Worm (Caenorhabditis elegans) whole organism, L4 larva: ENCODE data around the gene cpr-1.

Experiments
- D1046.2 ChIP-seq: fragments of 200-800 bp; sonication (Bioruptor generic); IDR thresholded peaks from 2 replicates; pipeline ENCODE4 v1.3.6; 2022; ENCODE audit warnings: missing genetic modification characterization, missing compliant biosample characterization
- T20F7.1 ChIP-seq: fragments of 200-800 bp; sonication (Bioruptor generic); optimal IDR thresholded peaks from 2 replicates; lab custom pipeline; 2018; ENCODE audit warnings: mild to moderate bottlenecking, missing genetic modification characterization, missing compliant biosample characterization
- Y105C5A.15 ChIP-seq: fragments of 200-800 bp; sonication (Bioruptor generic); IDR thresholded peaks from 2 replicates; pipeline ENCODE4 v1.3.6; 2022; ENCODE audit warnings: missing genetic modification characterization, missing compliant biosample characterization
- Y75B8A.6 ChIP-seq: fragments of 200-800 bp; sonication (Bioruptor generic); IDR thresholded peaks from 2 replicates; pipeline ENCODE4 v1.3.6; 2022; ENCODE audit warnings: missing genetic modification reagents, missing genetic modification characterization, missing compliant biosample characterization
- ZK337.2 ChIP-seq: fragments of 200-800 bp; sonication (Bioruptor generic); IDR thresholded peaks from 2 replicates; pipeline ENCODE4 v1.3.6; 2022; ENCODE audit warnings: missing genetic modification reagents, missing genetic modification characterization, missing compliant biosample characterization
- aha-1 ChIP-seq: fragments of 150-350 bp; peaks from one replicate; lab custom pipeline; 2014; ENCODE audit warnings: missing biosample characterization, missing genetic modification characterization
- ceh-44 ChIP-seq: fragments of 200-800 bp; sonication (Bioruptor generic); IDR thresholded peaks from 2 replicates; pipeline ENCODE4 v1.3.6; 2022; ENCODE audit warnings: missing genetic modification reagents, missing genetic modification characterization, missing compliant biosample characterization
- ceh-62 ChIP-seq: sonication (generic microtip); optimal IDR thresholded peaks from 2 replicates; lab custom pipeline; 2017; ENCODE audit warnings: missing biosample characterization, missing genetic modification characterization
- ces-1 ChIP-seq: fragments of 150-350 bp; sonication (generic microtip); optimal IDR thresholded peaks from 4 replicates; lab custom pipeline; 2014; ENCODE audit warnings: missing biosample characterization, missing genetic modification reagents, missing genetic modification characterization
- ctbp-1 ChIP-seq: fragments of 200-800 bp; sonication (Bioruptor generic); IDR thresholded peaks from 2 replicates; pipeline ENCODE4 v1.3.6; 2022; ENCODE audit warnings: missing genetic modification reagents, missing genetic modification characterization, missing compliant biosample characterization
- daf-19 ChIP-seq: fragments of 200-800 bp; sonication (Bioruptor generic); conservative IDR thresholded peaks from 2 replicates; pipeline ENCODE4 v1.3.6; 2022; ENCODE audit warnings: missing genetic modification characterization, missing compliant biosample characterization
- dmd-6 ChIP-seq: fragments of 200-800 bp; sonication (Bioruptor generic); IDR thresholded peaks from 2 replicates; pipeline ENCODE4 v1.3.6; 2022; ENCODE audit warnings: missing genetic modification reagents, missing genetic modification characterization, missing compliant biosample characterization
- dmd-8 ChIP-seq: fragments of 200-800 bp; sonication (Bioruptor generic); IDR thresholded peaks from 2 replicates; pipeline ENCODE4 v1.3.6; 2022; ENCODE audit warnings: missing genetic modification characterization, missing compliant biosample characterization
- dmd-9 ChIP-seq: fragments of 200-800 bp; sonication (Bioruptor generic); IDR thresholded peaks from 2 replicates; pipeline ENCODE4 v1.3.6; 2022; ENCODE audit warnings: missing genetic modification reagents, missing genetic modification characterization, missing compliant biosample characterization
- dpl-1 ChIP-seq: fragments of 150-350 bp; optimal IDR thresholded peaks from 2 replicates; lab custom pipeline; 2014; ENCODE audit warnings: missing biosample characterization, missing genetic modification reagents, missing genetic modification characterization
- egl-43 ChIP-seq: fragments of 200-800 bp; sonication (Bioruptor generic); IDR thresholded peaks from 2 replicates; pipeline ENCODE4 v1.3.6; 2022; ENCODE audit warnings: missing genetic modification reagents, missing genetic modification characterization, missing compliant biosample characterization
- fkh-10 ChIP-seq: fragments of 150-350 bp; optimal IDR thresholded peaks from 2 replicates; lab custom pipeline; 2014; ENCODE audit warnings: missing biosample characterization, missing genetic modification reagents, missing genetic modification characterization
- fos-1 ChIP-seq: fragments of 150-350 bp; optimal IDR thresholded peaks from 2 replicates; lab custom pipeline; 2014; ENCODE audit warnings: missing biosample characterization, missing genetic modification characterization
- gei-8 ChIP-seq: fragments of 200-800 bp; sonication (Bioruptor generic); optimal IDR thresholded peaks from 2 replicates; lab custom pipeline; 2018; ENCODE audit warnings: mild to moderate bottlenecking, missing genetic modification characterization, missing compliant biosample characterization
- hlh-30 ChIP-seq: sonication (generic microtip); optimal IDR thresholded peaks from 2 replicates; lab custom pipeline; 2017; ENCODE audit warnings: antibody characterized with exemption, mild to moderate bottlenecking, missing genetic modification characterization, missing compliant biosample characterization; ENCODE audit not compliant: insufficient read depth
- hmg-1.1 ChIP-seq: fragments of 200-800 bp; sonication (Bioruptor generic); IDR thresholded peaks from 2 replicates; pipeline ENCODE4 v1.3.6; 2022; ENCODE audit warnings: missing genetic modification reagents, missing genetic modification characterization, missing compliant biosample characterization
- lim-7 ChIP-seq: fragments of 200-800 bp; sonication (Bioruptor generic); IDR thresholded peaks from 2 replicates; pipeline ENCODE4 v1.3.6; 2022; ENCODE audit warnings: missing genetic modification characterization, missing compliant biosample characterization
- mes-2 ChIP-seq: sonication (generic microtip); optimal IDR thresholded peaks from 2 replicates; lab custom pipeline; 2016; ENCODE audit warnings: missing genotype, mild to moderate bottlenecking, missing genetic modification characterization, missing compliant biosample characterization; ENCODE audit not compliant: poor library complexity, severe bottlenecking
- mxl-2 ChIP-seq: fragments of 200-800 bp; sonication (Bioruptor generic); conservative IDR thresholded peaks from 2 replicates; pipeline ENCODE4 v1.3.6; 2022; ENCODE audit warnings: missing genetic modification reagents, missing genetic modification characterization, missing compliant biosample characterization
- mxl-3 ChIP-seq: fragments of 200-800 bp; sonication (Bioruptor generic); optimal IDR thresholded peaks from 2 replicates; lab custom pipeline; 2018; ENCODE audit warnings: mild to moderate bottlenecking, missing genetic modification characterization, missing compliant biosample characterization
- nhr-10 ChIP-seq: fragments of 150-350 bp; optimal IDR thresholded peaks from 2 replicates; lab custom pipeline; 2014; ENCODE audit warnings: missing biosample characterization, missing genetic modification characterization
- nhr-111 ChIP-seq: fragments of 200-800 bp; sonication (Bioruptor generic); optimal IDR thresholded peaks from 2 replicates; lab custom pipeline; 2018; ENCODE audit warnings: mild to moderate bottlenecking, missing genetic modification characterization, missing compliant biosample characterization
- nhr-42 ChIP-seq: fragments of 200-800 bp; sonication (Bioruptor generic); IDR thresholded peaks from 2 replicates; pipeline ENCODE4 v1.3.6; 2022; ENCODE audit warnings: missing genetic modification characterization, missing compliant biosample characterization
- nhr-48 ChIP-seq: sonication (generic microtip); optimal IDR thresholded peaks from 2 replicates; lab custom pipeline; 2016; ENCODE audit warnings: mild to moderate bottlenecking, missing genetic modification characterization, missing compliant biosample characterization
- nhr-6 ChIP-seq: fragments of 150-350 bp; optimal IDR thresholded peaks from 2 replicates; lab custom pipeline; 2014; ENCODE audit warnings: missing biosample characterization, missing genetic modification characterization
- pha-4 ChIP-seq, 2 experiments: fragments of 150-350 bp in 1 of 2; fragments of 200-800 bp in 1 of 2; sonication (Bioruptor generic) in 1 of 2; IDR thresholded peaks in 1 of 2; optimal IDR thresholded peaks in 1 of 2; 2 replicates each; pipeline versions ENCODE4 v1.3.6 to Lab custom; 2014 to 2022; ENCODE audit warnings: missing genetic modification characterization in 2 of 2, missing genetic modification reagents in 2 of 2, missing biosample characterization in 1 of 2, missing compliant biosample characterization in 1 of 2
- pqm-1 ChIP-seq: sonication (generic microtip); optimal IDR thresholded peaks from 2 replicates; lab custom pipeline; 2017; ENCODE audit warnings: missing biosample characterization, missing genetic modification characterization
- rbr-2 ChIP-seq: sonication (generic microtip); optimal IDR thresholded peaks from 2 replicates; lab custom pipeline; 2016; ENCODE audit warnings: missing genotype, missing genetic modification characterization, missing compliant biosample characterization
- set-16 ChIP-seq: fragments of 200-800 bp; sonication (Bioruptor generic); IDR thresholded peaks from 2 replicates; pipeline ENCODE4 v1.3.6; 2022; ENCODE audit warnings: missing genetic modification reagents, missing genetic modification characterization, missing compliant biosample characterization
- skn-1 ChIP-seq: fragments of 150-350 bp; optimal IDR thresholded peaks from 2 replicates; lab custom pipeline; 2014; ENCODE audit warnings: missing biosample characterization, missing genetic modification characterization
- zag-1 ChIP-seq: fragments of 150-350 bp; optimal IDR thresholded peaks from 2 replicates; lab custom pipeline; 2014; ENCODE audit warnings: missing biosample characterization, missing genetic modification characterization
- zfp-3 ChIP-seq: fragments of 200-800 bp; sonication (Bioruptor generic); conservative IDR thresholded peaks from 2 replicates; pipeline ENCODE4 v1.3.6; 2022; ENCODE audit warnings: missing genetic modification reagents, missing genetic modification characterization, missing compliant biosample characterization
- zip-11 ChIP-seq: fragments of 200-800 bp; sonication (Bioruptor generic); IDR thresholded peaks from 2 replicates; pipeline ENCODE4 v1.3.6; 2022; ENCODE audit warnings: missing genetic modification characterization, missing compliant biosample characterization
- ztf-11 ChIP-seq: fragments of 150-350 bp; optimal IDR thresholded peaks from 2 replicates; lab custom pipeline; 2014; ENCODE audit warnings: missing biosample characterization, missing genetic modification characterization
- ztf-7 ChIP-seq: fragments of 150-350 bp; optimal IDR thresholded peaks from 2 replicates; lab custom pipeline; 2014; ENCODE audit warnings: missing biosample characterization, missing genetic modification characterization

The cpr-1 gene

DNA sequence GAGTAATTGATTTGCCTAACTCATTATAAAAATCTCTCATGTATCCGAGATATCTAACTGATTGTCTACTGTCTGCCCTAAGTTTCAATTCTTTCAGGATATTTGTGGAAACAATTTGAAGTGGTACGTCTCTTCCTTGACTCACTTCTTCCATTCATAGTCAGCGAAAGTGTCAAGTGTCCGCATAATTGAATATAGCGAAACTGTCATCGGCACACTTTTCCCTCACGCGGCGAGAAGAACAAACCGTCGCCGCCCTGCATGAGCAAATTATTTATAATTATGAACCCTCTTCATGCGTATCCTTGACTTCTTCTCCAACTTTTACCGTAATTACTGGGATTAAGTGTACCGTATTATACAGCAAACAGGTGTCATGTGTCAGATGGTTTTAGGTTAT lies 26.8 kb upstream of the cpr-1 start:
- TF ChIP-seq set-16 (GFP tag; lab: Robert Waterston, UW): no peak

DNA sequence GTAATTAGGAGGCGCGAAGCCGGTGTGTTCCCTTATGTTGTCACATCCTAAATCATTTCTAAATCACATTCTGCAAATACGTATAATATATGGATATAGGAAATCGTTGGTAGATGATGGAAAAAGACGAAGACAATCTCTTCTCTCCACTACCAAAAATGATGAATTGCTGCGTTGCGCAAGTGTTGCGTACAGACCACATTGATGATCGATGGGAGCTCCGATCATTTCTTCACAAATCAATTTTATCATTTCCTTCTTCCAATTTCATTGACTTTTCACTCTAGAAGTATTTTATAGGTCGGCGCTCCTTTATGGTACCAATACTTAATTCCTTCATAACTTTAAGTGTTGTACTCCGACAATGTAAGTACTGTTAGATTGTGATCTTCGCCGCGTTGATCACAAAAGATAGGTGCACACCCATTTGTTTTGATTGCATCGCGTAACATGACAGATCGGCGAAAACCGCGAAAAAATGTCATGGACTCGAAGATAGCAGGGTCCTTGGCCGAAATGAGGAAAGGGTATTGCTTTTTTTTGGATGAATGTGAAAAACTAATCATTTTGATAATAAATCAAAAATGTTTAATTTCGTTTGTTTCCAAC lies 25.7 kb upstream of the cpr-1 start:
- TF ChIP-seq ceh-44 (GFP tag; lab: Robert Waterston, UW) (no peak), mxl-3 (no peak), mxl-2 (no peak), zag-1 (tag; lab: Kevin White, UChicago) (no peak), nhr-111 (no peak), Y105C5A.15 (GFP tag; lab: Robert Waterston, UW) (no peak), skn-1 (tag; lab: Kevin White, UChicago) (no peak), ztf-7 (tag; lab: Kevin White, UChicago) (no peak), dmd-6 (GFP tag; lab: Robert Waterston, UW) (no peak), ztf-11 (tag; lab: Kevin White, UChicago) (no peak), nhr-48 (tag; lab: Kevin White, UChicago) (no peak), fos-1 (tag; lab: Kevin White, UChicago) (no peak)

DNA sequence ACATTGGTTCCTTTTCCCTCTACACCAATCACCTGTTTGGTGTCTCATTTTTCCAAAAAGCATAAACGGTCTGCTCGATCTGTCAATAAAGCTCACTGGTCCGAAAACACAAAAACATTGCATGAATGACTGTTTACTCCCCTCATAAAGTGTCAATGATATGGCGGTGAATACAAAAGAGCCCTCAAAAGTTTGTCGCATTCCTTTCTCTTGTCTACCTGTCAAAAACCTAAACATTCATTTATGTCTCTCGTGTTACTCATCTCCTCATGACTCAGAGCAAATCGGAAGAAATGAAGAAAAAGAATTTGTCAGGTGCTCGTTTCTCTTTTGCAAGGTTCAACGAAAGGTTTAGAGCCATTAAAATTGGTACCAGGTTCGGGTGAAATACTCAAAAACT lies 24.1 kb upstream of the cpr-1 start:
- TF ChIP-seq nhr-42 (GFP tag; lab: Robert Waterston, UW): no peak
- peak; percentile 18 for TF ChIP-seq hlh-30
- no peak for TF ChIP-seq pha-4 (GFP tag; IDR thresholded peaks at IDR 0.05; lab: Robert Waterston, UW)
- TF ChIP-seq pha-4 (tag; optimal IDR thresholded peaks at IDR 0.05; lab: Kevin White, UChicago): peak; percentile 12
- no peak for TF ChIP-seq fkh-10
- no peak for TF ChIP-seq daf-19 (GFP tag; lab: Robert Waterston, UW)
- TF ChIP-seq pqm-1 (tag; lab: Kevin White, UChicago): no peak
- TF ChIP-seq zip-11 (GFP tag; lab: Robert Waterston, UW): no peak
- no peak for TF ChIP-seq nhr-10 (tag; lab: Kevin White, UChicago)
- no peak for TF ChIP-seq mes-2
- peak; percentile 94 for TF ChIP-seq nhr-6 (tag; lab: Kevin White, UChicago)

DNA sequence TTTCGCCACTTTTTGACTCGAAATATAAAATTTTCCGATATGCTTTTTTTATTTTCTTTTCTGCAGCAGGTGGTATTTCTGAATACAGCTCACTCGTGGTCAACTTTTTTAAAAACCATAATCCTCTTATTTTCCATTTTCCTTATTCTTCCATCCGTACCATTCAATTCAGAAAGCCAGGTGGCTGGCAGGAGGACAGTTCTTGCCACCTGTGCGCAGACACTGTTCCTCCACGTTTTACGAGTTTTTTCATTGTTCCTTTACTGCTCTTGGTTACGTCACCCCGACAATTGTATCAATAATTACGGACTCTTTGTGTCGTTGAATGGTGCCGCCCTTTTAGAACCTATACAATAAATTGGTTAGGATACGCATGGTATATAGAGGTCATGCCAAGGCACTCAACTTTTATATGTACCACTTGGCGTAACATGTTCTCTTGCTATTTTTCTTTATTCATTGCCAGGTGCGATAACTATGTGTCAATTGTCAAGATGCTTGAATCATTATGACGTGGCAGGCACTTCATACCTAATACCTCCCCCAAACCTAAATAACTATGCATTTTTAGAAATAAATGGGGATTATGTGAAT lies 22.4 kb upstream of the cpr-1 start:
- TF ChIP-seq T20F7.1 (GFP tag; lab: Kevin White, UChicago) (no peak), rbr-2 (tag; lab: Kevin White, UChicago) (no peak)

DNA sequence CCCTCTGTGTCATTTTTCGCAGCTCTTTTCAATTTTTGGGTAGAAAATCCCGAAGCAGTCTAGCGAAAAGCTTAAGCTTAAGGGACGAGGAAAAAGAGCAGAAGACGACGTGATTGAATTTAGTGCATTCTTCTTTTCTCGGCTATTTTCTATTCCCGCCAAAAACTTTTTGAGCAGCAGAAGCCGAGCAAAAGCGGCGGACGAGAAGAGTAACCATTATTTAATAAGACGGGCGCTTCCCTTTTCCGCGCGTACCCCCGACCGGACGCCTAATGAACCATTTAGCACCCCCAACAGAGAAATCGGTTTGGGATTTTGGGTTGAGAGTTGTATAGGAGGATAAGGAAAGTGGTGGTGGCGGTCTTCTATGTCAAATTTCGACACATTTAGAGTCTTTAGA lies 21.7 kb upstream of the cpr-1 start:
- TF ChIP-seq fkh-10 (peak; percentile 59), ctbp-1 (GFP tag; lab: Robert Waterston, UW) (peak; percentile 78), zfp-3 (GFP tag; lab: Robert Waterston, UW) (no peak), ces-1 (GFP tag; lab: Kevin White, UChicago) (peak; percentile 75), ZK337.2 (GFP tag; lab: Robert Waterston, UW) (no peak)

ce11 chrV:11955617-11956016 lies 19.7 kb upstream of the cpr-1 start:
- TF ChIP-seq dmd-9 (GFP tag; lab: Robert Waterston, UW) (no peak), rbr-2 (tag; lab: Kevin White, UChicago) (no peak), D1046.2 (GFP tag; lab: Robert Waterston, UW) (no peak), lim-7 (no peak), ctbp-1 (GFP tag; lab: Robert Waterston, UW) (no peak), Y75B8A.6 (no peak), skn-1 (tag; lab: Kevin White, UChicago) (no peak), ztf-7 (tag; lab: Kevin White, UChicago) (no peak), dmd-8 (GFP tag; lab: Robert Waterston, UW) (no peak), egl-43 (GFP tag; lab: Robert Waterston, UW) (no peak), gei-8 (GFP tag; lab: Kevin White, UChicago) (no peak), hmg-1.1 (GFP tag; lab: Robert Waterston, UW) (no peak), aha-1 (tag; lab: Kevin White, UChicago) (no peak), ztf-11 (tag; lab: Kevin White, UChicago) (no peak), ceh-62 (tag; lab: Kevin White, UChicago) (no peak), dpl-1 (GFP tag; lab: Kevin White, UChicago) (no peak), nhr-10 (tag; lab: Kevin White, UChicago) (no peak)
